Fruit fly (Drosophila melanogaster) Kc167 (cell line): Measurements from ENCODE around the gene cnc.

Experiments used
- Myc ChIP-seq: fragments of >200 bp; optimal IDR thresholded peaks from 2 replicates; lab custom pipeline; 2017; ENCODE audit warnings: missing external identifiers
- Sin3A ChIP-seq: fragments of >200 bp; optimal IDR thresholded peaks from 2 replicates; lab custom pipeline; 2018; ENCODE audit warnings: missing external identifiers
- h ChIP-seq: fragments of >200 bp; optimal IDR thresholded peaks from 3 replicates; lab custom pipeline; 2018; ENCODE audit warnings: missing external identifiers
- insv ChIP-seq: fragments of >200 bp; optimal IDR thresholded peaks from 3 replicates; lab custom pipeline; 2018; ENCODE audit warnings: missing external identifiers
- psq ChIP-seq: fragments of >200 bp; optimal IDR thresholded peaks from 2 replicates; lab custom pipeline; 2017; ENCODE audit warnings: missing external identifiers
- ttk ChIP-seq: sonication (Bioruptor generic); optimal IDR thresholded peaks from 2 replicates; lab custom pipeline; 2017; ENCODE audit warnings: missing external identifiers

The cnc gene

DNA sequence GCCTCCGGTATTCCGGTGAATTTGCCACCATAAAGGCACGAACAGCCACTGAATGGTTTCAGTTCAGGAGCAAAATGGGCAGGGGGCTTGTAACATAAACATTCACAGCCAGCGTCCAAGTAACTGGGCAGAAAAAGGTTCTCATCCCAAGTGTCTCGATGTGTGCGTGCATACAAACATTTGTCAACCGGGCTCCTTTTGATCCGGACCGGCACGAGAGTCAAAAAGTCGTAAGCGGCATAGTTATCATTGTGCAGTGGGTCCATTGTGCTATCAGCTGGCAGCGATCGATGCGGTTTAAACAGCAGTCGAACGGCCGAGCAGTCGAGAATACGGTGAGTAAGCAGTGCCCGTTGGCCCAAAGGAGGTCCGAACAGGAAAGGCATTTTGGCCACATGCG lies 80.8 kb downstream of the cnc start:
- TF ChIP-seq insv (lab: Kevin White, UChicago) (no peak), Myc (lab: Kevin White, UChicago) (no peak), psq (lab: Kevin White, UChicago) (no peak), h (lab: Kevin White, UChicago) (no peak), ttk (lab: Kevin White, UChicago) (no peak)

DNA sequence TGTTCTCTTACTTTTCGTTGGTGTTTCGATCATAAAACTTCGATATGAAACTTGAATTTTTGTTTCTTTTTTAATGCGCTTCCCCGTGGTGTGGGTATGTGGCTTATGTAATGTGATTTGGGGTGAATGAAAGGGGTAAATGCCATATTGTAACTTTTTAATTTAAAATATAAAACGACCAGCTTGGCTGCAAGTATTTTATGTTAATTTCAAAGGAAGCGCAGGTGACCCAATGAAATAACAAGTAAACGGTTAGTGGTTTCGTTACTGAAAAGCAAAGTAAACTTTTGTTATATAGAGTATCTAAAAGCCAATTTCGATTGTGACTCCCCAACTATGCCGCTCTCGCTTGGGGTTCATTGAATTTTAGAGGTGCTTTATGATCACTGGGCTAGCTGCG lies 81.9 kb downstream of the cnc start:
- no peak for TF ChIP-seq psq (lab: Kevin White, UChicago)
- no peak for TF ChIP-seq Myc (lab: Kevin White, UChicago)
- TF ChIP-seq insv (lab: Kevin White, UChicago), result no peak
- TF ChIP-seq ttk (lab: Kevin White, UChicago), result no peak

DNA sequence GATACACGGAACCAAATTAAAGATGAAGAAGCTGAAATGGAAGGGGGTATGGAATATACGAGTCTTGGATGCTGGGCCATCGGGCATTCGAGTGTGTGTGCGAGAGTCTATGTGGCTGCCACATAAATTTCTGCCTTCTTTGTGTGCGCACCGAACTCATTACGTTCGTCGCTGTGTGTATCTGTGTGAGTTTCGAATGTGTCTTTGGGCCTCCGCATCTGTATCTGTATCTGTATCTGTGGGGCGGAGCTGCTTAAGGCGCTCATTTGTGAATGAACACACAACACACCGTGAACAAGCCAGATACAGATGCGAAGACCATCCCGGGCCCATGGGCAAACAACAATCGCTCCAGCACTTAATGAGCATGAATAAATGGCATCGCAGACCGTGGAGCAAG lies 83.1 kb downstream of the cnc start:
- TF ChIP-seq psq (lab: Kevin White, UChicago), result no peak
- TF ChIP-seq h (lab: Kevin White, UChicago), result no peak
- TF ChIP-seq insv (lab: Kevin White, UChicago), result no peak
- TF ChIP-seq Myc (lab: Kevin White, UChicago), result no peak
- TF ChIP-seq ttk (lab: Kevin White, UChicago), result no peak
- TF ChIP-seq Sin3A (lab: Kevin White, UChicago), result no peak

DNA sequence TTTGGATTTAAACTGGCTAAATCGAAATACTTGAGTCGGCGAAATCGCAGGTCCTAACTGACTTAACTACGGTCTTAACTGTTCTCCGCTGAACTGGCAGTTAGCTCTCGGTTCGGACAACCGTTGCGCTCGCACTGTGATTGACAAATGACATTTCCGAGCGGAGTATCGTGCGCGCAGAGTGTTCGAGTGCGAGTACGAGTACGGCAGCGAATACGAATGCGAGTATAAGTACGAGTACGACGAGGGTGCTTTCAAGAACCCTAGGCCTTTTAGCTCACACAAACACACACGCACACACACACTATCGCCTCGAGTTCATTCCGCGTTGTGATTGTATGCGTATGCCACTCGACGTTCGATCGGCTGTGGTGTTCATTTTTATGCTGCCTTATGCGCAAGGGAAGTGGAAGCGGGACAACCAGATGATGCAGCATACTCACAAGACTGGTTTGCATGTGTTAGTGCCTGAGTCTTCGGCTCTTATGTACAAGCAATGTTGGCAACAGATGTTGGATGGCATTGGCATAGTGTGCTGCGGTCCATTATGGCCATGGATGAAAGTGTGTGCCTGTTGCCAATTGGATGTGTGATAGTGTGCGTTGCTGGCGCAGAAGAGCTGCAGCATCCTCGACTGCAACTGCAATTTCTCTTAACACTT lies 84.7 kb downstream of the cnc start, which contains the start of gene hh:
Gene hh, minus strand, starts transcription at position 229 of the 661 bp plus-strand sequence.
- no peak for TF ChIP-seq h (lab: Kevin White, UChicago)
- TF ChIP-seq Sin3A (lab: Kevin White, UChicago), result no peak
- no peak for TF ChIP-seq psq (lab: Kevin White, UChicago)
- no peak for TF ChIP-seq ttk (lab: Kevin White, UChicago)
- TF ChIP-seq Myc (lab: Kevin White, UChicago), result no peak
- no peak for TF ChIP-seq insv (lab: Kevin White, UChicago)

DNA sequence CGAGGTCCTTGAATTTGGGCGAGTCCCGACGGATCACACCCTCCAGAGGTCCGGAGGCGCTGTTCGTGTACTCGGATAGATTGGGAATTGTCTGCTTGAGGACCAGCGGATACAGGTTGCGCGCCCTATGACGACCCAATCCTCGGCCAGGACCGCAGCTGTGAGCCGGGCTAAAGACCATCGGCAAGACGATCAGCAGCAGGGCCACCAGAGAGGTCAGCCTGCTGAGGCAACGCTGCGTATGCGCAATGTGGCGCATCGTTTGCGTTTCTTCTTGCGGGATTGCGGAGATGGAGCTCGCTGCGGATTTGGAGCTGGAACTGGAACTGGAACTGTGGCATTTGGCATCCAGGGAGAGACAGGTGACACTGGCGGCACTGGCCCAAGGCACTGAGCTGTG lies 85.4 kb downstream of the cnc start:
- no peak for TF ChIP-seq psq (lab: Kevin White, UChicago)
- no peak for TF ChIP-seq Myc (lab: Kevin White, UChicago)
- no peak for TF ChIP-seq insv (lab: Kevin White, UChicago)
- no peak for TF ChIP-seq h (lab: Kevin White, UChicago)
- no peak for TF ChIP-seq ttk (lab: Kevin White, UChicago)
- TF ChIP-seq Sin3A (lab: Kevin White, UChicago), result no peak

DNA sequence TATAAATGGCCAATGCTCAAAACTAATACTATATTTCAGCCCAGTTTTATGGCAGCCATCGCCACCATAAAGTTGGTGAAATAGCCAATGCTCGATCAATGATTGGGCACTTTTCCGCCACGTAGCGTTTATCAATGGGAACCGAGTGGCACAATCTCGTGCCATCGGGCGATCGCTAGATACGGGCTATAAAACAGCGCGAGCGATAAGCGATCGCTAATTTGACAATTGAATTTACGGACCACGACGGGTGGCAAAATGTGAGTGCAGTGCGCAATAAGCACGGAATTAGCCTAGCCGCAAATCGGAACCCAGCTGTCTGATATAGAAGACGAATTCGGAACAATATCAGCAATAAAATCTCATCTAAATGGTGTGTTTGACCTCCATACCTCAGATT lies 86.2 kb downstream of the cnc start:
- TF ChIP-seq psq (lab: Kevin White, UChicago) (no peak), ttk (lab: Kevin White, UChicago) (no peak)

DNA sequence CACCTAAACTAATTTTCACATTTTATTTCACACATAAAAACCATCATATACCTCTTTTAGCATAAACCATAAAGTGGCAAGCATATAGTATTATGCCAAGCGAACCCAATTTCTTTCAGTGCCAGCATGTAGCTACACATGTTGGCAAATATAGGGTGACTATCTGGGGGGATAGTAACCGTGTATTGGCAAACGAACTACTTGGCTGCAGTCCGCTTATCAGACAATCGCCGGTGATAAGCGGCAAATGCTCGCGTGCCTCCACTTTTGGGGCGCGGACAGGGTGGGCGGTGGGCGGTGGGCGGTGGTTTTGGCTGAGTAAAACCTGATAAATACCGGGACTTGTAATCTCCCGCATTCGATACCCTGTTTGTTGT lies 86.9 kb downstream of the cnc start:
- no peak for TF ChIP-seq psq (lab: Kevin White, UChicago)
- no peak for TF ChIP-seq Sin3A (lab: Kevin White, UChicago)
- no peak for TF ChIP-seq Myc (lab: Kevin White, UChicago)
- no peak for TF ChIP-seq insv (lab: Kevin White, UChicago)
- no peak for TF ChIP-seq h (lab: Kevin White, UChicago)
- TF ChIP-seq ttk (lab: Kevin White, UChicago), result no peak

DNA sequence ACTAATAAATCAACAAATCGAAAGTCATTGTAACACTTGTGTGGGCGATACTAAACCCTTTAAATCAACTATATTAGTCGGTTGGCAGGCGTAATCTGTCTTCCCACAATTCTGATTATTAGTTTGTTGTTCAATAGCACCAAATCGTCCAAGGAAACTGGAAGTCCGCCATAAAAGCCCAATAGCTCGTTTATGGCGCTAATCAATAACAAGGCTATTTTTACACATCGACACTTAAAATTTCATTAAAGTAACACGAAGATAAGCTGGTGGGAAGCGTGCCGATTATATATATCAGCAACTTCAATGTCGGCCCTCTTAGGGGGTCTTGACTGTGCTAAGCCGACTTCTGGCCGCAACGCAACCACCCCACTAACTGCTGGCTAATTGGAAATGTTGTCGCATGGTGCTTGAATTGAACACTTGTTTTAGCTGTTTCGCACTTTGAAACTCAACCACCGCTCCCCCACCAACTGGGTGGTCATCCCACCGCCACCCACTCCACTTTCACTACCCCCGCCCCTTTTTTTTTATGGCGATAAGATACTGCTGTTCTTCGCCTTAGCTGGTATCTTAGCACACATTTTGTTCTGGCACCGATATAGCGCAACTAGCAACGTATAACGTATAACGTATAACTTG lies 87.4 kb downstream of the cnc start:
- TF ChIP-seq Sin3A (lab: Kevin White, UChicago), result no peak

DNA sequence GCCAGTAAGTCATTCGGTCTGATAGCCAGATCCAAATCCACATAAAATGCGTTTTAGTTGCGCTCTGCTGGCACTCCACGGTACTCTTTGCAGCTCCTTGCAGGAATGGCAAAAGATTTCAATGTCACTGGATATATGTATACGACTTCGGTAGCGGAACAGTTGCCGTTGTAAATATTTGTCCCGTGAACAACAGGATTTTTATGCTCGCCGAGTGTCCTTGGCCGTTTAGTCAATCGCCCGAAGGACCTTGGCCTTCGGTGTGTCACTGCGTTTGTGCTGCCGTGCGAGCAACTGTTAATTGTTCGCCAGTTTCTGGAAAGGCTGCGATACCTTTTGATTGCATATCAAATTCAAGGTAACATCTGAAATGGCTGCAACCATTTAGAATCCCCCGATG lies 88.1 kb downstream of the cnc start:
- TF ChIP-seq insv (lab: Kevin White, UChicago), result no peak
- no peak for TF ChIP-seq Sin3A (lab: Kevin White, UChicago)
- TF ChIP-seq Myc (lab: Kevin White, UChicago), result no peak
- TF ChIP-seq psq (lab: Kevin White, UChicago), result no peak
- no peak for TF ChIP-seq ttk (lab: Kevin White, UChicago)
- no peak for TF ChIP-seq h (lab: Kevin White, UChicago)
